Fruit fly (Drosophila melanogaster): ENCODE data around the gene Ugt37A1.

The Ugt37A1 gene

DNA sequence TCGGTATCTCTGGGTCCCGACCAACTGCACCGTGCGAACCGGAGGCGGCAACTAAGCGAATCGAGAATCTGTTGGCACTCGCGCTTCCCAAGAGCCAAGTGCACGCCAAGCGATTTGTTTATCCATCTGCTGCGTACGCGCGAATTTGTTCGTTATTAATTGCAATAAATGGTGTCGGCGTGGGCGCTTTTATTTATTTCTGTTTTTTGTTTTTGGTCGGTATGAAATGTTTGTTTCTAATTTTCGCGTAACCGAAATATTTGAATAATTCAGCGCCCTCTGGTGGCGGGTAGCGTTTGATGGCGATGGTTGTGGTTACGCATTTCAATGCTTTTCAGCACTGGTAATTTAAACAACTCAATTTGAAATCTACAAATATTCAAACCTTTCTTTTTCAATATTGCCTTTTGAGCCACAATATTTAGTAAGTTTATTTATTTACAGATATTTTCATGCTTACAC lies 40.9 kb upstream of the Ugt37A1 start, which contains the start of gene CG10947 (continued):
- no peak for TF ChIP-seq CG11696 (GFP tag; IDR thresholded peaks at IDR 0.05)
- peak; percentile 66 for TF ChIP-seq Dip3 (GFP tag; optimal IDR thresholded peaks at IDR 0.05)
- TF ChIP-seq CG18619 (GFP tag; optimal IDR thresholded peaks at IDR 0.05) = peak; percentile 61
- TF ChIP-seq lbe (GFP tag; optimal IDR thresholded peaks at IDR 0.05) = no peak
- TF ChIP-seq fd102C (GFP tag; optimal IDR thresholded peaks at IDR 0.05) = no peak
- TF ChIP-seq CG3065 (GFP tag; optimal IDR thresholded peaks at IDR 0.05) = no peak
- TF ChIP-seq Mrtf (GFP tag; IDR thresholded peaks at IDR 0.05) = peak; percentile 19; the same call in 1 of the 3 replicates
- peak; percentile 0 for TF ChIP-seq tap (tag; optimal IDR thresholded peaks at IDR 0.05)
- no peak for TF ChIP-seq Dref (GFP tag; IDR thresholded peaks at IDR 0.05)
- peak; percentile 25 for TF ChIP-seq NC2α (GFP tag; optimal IDR thresholded peaks at IDR 0.05)
- TF ChIP-seq nerfin-2 (GFP tag; IDR thresholded peaks at IDR 0.05; ENCODE audit: partially characterized antibody) = 0 out of 2 replicates have a peak, but pooled peaks have one; percentile 34
- TF ChIP-seq disco-r (GFP tag; optimal IDR thresholded peaks at IDR 0.05) = peak; percentile 21
- TF ChIP-seq pho (GFP tag; optimal IDR thresholded peaks at IDR 0.05) = peak; percentile 64
- TF ChIP-seq CG18764 (GFP tag; optimal IDR thresholded peaks at IDR 0.05) = peak; percentile 51
- peak; percentile 64 for TF ChIP-seq bcd (GFP tag; optimal IDR thresholded peaks at IDR 0.05)
- TF ChIP-seq slbo (GFP tag; IDR thresholded peaks at IDR 0.05) = peak; percentile 71
- TF ChIP-seq odd (GFP tag; optimal IDR thresholded peaks at IDR 0.05) = peak; percentile 69
- TF ChIP-seq Camta (GFP tag; optimal IDR thresholded peaks at IDR 0.05) = peak; percentile 59
- TF ChIP-seq CG2120 (GFP tag; optimal IDR thresholded peaks at IDR 0.05) = peak; percentile 77
- TF ChIP-seq Mad (GFP tag; optimal IDR thresholded peaks at IDR 0.05) = peak; percentile 80
- TF ChIP-seq gfzf (GFP tag; optimal IDR thresholded peaks at IDR 0.05) = peak; percentile 16
- peak; percentile 10 for TF ChIP-seq D19A (tag; optimal IDR thresholded peaks at IDR 0.05)
- TF ChIP-seq tgo (GFP tag; IDR thresholded peaks at IDR 0.05) = peak; percentile 57
- TF ChIP-seq unc-4 (GFP tag; IDR thresholded peaks at IDR 0.05; ENCODE audit: partially characterized antibody) = peak; percentile 62
- no peak for TF ChIP-seq CG3838 (GFP tag; optimal IDR thresholded peaks at IDR 0.05)
- peak; percentile 35 for TF ChIP-seq CG12391 (tag; optimal IDR thresholded peaks at IDR 0.05)
- no peak for TF ChIP-seq mirr (GFP tag; optimal IDR thresholded peaks at IDR 0.05)
- TF ChIP-seq D (optimal IDR thresholded peaks at IDR 0.05) = no peak
- peak; percentile 36 for TF ChIP-seq D (GFP tag; optimal IDR thresholded peaks at IDR 0.05)
- peak; percentile 65 for TF ChIP-seq HmgZ (tag; optimal IDR thresholded peaks at IDR 0.05)
- TF ChIP-seq ro (GFP tag; IDR thresholded peaks at IDR 0.05) = no peak
- TF ChIP-seq CG2875 (GFP tag; optimal IDR thresholded peaks at IDR 0.05) = peak; percentile 65
- peak; percentile 14 for TF ChIP-seq Blimp-1 (GFP tag; optimal IDR thresholded peaks at IDR 0.05)
- TF ChIP-seq Sox100B (GFP tag; optimal IDR thresholded peaks at IDR 0.05) = peak; percentile 46
- peak; percentile 50 for TF ChIP-seq MTF-1 (GFP tag; optimal IDR thresholded peaks at IDR 0.05; ENCODE audit: borderline replicate concordance)
- no peak for TF ChIP-seq CG15011 (GFP tag; optimal IDR thresholded peaks at IDR 0.05)
- no peak for TF ChIP-seq ash1 (GFP tag; optimal IDR thresholded peaks at IDR 0.05)
- no peak for TF ChIP-seq CG14860 (GFP tag; IDR thresholded peaks at IDR 0.05; ENCODE audit: partially characterized antibody)
- no peak for TF ChIP-seq pan (optimal IDR thresholded peaks at IDR 0.05)
- peak in 1 of 2 experiments; percentile 54 for TF ChIP-seq pan (GFP tag; optimal IDR thresholded peaks at IDR 0.05 in 1 of 2, IDR thresholded peaks at IDR 0.05 in 1 of 2)
- TF ChIP-seq CG10654 (GFP tag; optimal IDR thresholded peaks at IDR 0.05) = peak; percentile 30
- TF ChIP-seq dpn (GFP tag; optimal IDR thresholded peaks at IDR 0.05) = peak; percentile 75 to 84
- no peak for TF ChIP-seq Awh (GFP tag; IDR thresholded peaks at IDR 0.05)
- peak; percentile 56 for TF ChIP-seq tx (GFP tag; optimal IDR thresholded peaks at IDR 0.05)
- no peak for TF ChIP-seq cg (GFP tag; optimal IDR thresholded peaks at IDR 0.05)
- TF ChIP-seq gcm2 (GFP tag; optimal IDR thresholded peaks at IDR 0.05) = peak; percentile 49
- TF ChIP-seq esg (GFP tag; conservative IDR thresholded peaks at IDR 0.05) = no peak
- peak; percentile 47; the same call in 1 of the 2 replicates for TF ChIP-seq Ada2b (GFP tag; IDR thresholded peaks at IDR 0.05)
- TF ChIP-seq ttk (GFP tag; IDR thresholded peaks at IDR 0.05) = 0 out of 2 replicates have a peak, but pooled peaks have one; percentile 25
- TF ChIP-seq Lim3 (GFP tag; IDR thresholded peaks at IDR 0.05) = no peak
- peak; percentile 75; the same call in 2 of the 3 replicates for TF ChIP-seq otp (GFP tag; IDR thresholded peaks at IDR 0.05)

Measured in whole organism, embryonic.